Fruit fly (Drosophila melanogaster): Measurements from ENCODE around the gene mira.

The mira gene

DNA sequence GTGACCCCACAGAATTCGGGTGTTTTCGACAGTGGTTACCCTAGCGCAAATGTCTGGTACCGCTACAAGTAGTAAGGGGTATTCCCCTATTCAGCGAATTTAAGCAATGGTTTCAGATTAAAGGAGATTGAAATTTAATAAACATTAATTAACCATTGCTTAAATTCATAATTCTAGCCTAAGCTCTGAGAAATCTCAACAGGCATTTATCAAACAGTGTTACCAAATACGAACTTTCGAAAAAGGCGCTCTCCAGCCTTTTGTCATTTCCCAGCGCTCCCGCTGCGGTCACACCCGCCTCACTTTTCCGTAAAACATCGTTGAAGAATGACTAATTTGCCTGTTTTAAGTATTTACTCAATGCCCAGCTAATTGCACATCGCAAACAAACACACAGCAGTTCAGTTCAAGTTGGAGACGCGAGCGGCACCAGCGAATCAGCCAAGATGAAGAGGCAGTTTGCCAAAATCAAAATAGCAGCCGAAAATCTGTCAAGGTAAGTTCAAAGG, 30.0 kb downstream of the mira start, which contains the start of the genes Surf6 and RhoGAP92B (continued):
- TF ChIP-seq OdsH (GFP tag; optimal IDR thresholded peaks at IDR 0.05) (peak; percentile 42), esn (GFP tag; optimal IDR thresholded peaks at IDR 0.05) (peak; percentile 50), CG6163 (GFP tag; IDR thresholded peaks at IDR 0.05) (peak; percentile 50; the same call in 2 of the 3 replicates), CG10631 (GFP tag; optimal IDR thresholded peaks at IDR 0.05) (no peak), Eip75B (GFP tag; optimal IDR thresholded peaks at IDR 0.05) (peak; percentile 73), lz (GFP tag; optimal IDR thresholded peaks at IDR 0.05) (peak; percentile 68), CG11762 (GFP tag; optimal IDR thresholded peaks at IDR 0.05; ENCODE audit: insufficient read depth) (no peak), eg (GFP tag; IDR thresholded peaks at IDR 0.05) (peak; percentile 64; the same call in 2 of the 3 replicates), fd85E (GFP tag; optimal IDR thresholded peaks at IDR 0.05) (peak; percentile 29), svp (GFP tag) (peak; percentile 95), CG11902 (GFP tag; optimal IDR thresholded peaks at IDR 0.05) (peak; percentile 19), Sox14 (GFP tag; optimal IDR thresholded peaks at IDR 0.05) (peak; percentile 76), CG6854 (GFP tag; optimal IDR thresholded peaks at IDR 0.05) (peak; percentile 77), CG10669 (GFP tag; optimal IDR thresholded peaks at IDR 0.05) (peak; percentile 13), CG11294 (GFP tag; IDR thresholded peaks at IDR 0.05) (no peak), Gug (GFP tag; IDR thresholded peaks at IDR 0.05) (0 out of 2 replicates have a peak, but pooled peaks have one; percentile 22), CG8119 (GFP tag; IDR thresholded peaks at IDR 0.05) (peak; percentile 23; the same call in 1 of the 3 replicates)

DNA sequence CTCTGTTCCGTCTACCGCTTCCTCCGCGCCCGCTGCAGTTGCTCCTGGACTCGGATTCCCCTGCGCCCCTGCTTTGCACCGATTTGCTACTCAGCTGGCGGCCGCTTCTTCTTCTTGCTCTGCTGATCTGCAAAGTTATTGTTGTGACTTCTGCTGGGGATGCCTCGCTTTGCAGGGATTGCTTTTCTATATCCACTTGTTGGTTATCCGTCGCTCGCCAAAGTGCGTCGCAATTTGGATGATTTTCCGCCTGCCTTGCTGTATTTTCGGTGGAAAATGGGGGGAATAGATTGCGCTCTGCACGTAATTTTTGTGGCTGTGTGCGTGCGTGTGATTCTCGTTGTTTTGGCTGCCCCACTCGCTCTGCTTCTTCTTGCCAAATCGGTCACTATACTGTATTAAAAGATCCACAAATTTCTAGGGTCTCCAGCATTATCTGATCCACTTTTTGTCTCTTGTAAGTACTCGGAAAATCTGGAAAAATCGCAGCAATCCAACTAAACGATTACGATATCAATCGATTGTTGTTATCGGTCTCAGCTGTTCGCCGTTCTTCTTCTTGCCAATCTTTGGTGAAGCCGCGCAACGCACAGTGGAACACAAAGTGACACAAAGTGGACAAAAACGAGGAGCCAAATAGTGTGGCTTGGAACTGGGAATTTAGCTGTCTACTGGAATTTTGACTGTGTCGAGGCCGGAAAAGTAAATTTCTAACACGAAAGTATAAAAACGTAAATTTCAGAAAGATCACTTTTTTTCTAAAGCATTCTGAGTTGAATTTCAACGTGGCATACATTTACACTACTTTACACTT, 31.8 kb downstream of the mira start, which contains the start of gene ClpX:
Gene ClpX, minus strand, starts transcription at position 764 of the 814 bp plus-strand sequence.
- no peak for TF ChIP-seq CG6276 (GFP tag; optimal IDR thresholded peaks at IDR 0.05)
- TF ChIP-seq salr (GFP tag; optimal IDR thresholded peaks at IDR 0.05): no peak
- no peak for TF ChIP-seq topi (GFP tag; optimal IDR thresholded peaks at IDR 0.05)
- TF ChIP-seq esn (GFP tag; optimal IDR thresholded peaks at IDR 0.05): peak; percentile 0
- TF ChIP-seq svp (GFP tag): peak; percentile 82
- no peak for TF ChIP-seq net (GFP tag; optimal IDR thresholded peaks at IDR 0.05)
- TF ChIP-seq CG9139 (GFP tag; optimal IDR thresholded peaks at IDR 0.05): no peak
- no peak for TF ChIP-seq cyc (GFP tag; optimal IDR thresholded peaks at IDR 0.05)
- TF ChIP-seq CG4318 (GFP tag; optimal IDR thresholded peaks at IDR 0.05): no peak
- TF ChIP-seq dsx (GFP tag; optimal IDR thresholded peaks at IDR 0.05; ENCODE audit: poor library complexity, severe bottlenecking): no peak
- 0 out of 2 replicates have a peak, but pooled peaks have one; percentile 20 for TF ChIP-seq CG15336 (GFP tag; IDR thresholded peaks at IDR 0.05)
- TF ChIP-seq acj6 (GFP tag; optimal IDR thresholded peaks at IDR 0.05): no peak
- no peak for TF ChIP-seq CG11294 (GFP tag; IDR thresholded peaks at IDR 0.05)
- peak; percentile 39 for TF ChIP-seq vri (GFP tag; optimal IDR thresholded peaks at IDR 0.05)
- no peak for TF ChIP-seq Eip75B (GFP tag; optimal IDR thresholded peaks at IDR 0.05)
- no peak for TF ChIP-seq Eip93F (GFP tag; optimal IDR thresholded peaks at IDR 0.05)
- no peak for TF ChIP-seq CG6163 (GFP tag; IDR thresholded peaks at IDR 0.05)
- no peak for TF ChIP-seq Gug (GFP tag; IDR thresholded peaks at IDR 0.05)
- TF ChIP-seq CG10631 (GFP tag; optimal IDR thresholded peaks at IDR 0.05): no peak
- no peak for TF ChIP-seq fd59A (GFP tag; optimal IDR thresholded peaks at IDR 0.05)
- TF ChIP-seq fkh (GFP tag; optimal IDR thresholded peaks at IDR 0.05): no peak
- TF ChIP-seq CG8119 (GFP tag; IDR thresholded peaks at IDR 0.05): no peak
- TF ChIP-seq Hr38 (GFP tag; optimal IDR thresholded peaks at IDR 0.05): no peak
- TF ChIP-seq Eip78C (GFP tag): peak; percentile 73
- no peak for TF ChIP-seq CG16779 (tag; optimal IDR thresholded peaks at IDR 0.05)
- TF ChIP-seq CG1621 (tag; optimal IDR thresholded peaks at IDR 0.05): no peak
- no peak for TF ChIP-seq achi (GFP tag; optimal IDR thresholded peaks at IDR 0.05)
- no peak for TF ChIP-seq Sox102F (GFP tag; optimal IDR thresholded peaks at IDR 0.05)
- no peak for TF ChIP-seq Hr4 (GFP tag; optimal IDR thresholded peaks at IDR 0.05)
